Fruit fly (Drosophila melanogaster) whole organism, adult: Measurements from ENCODE around the gene Atf3.

ENCODE experiments used
- CG11617 ChIP-seq: fragments of 200-800 bp; sonication (Bioruptor generic); optimal IDR thresholded peaks from 2 replicates; lab custom pipeline; 2017; ENCODE audit warnings: mild to moderate bottlenecking, missing biosample characterization, missing genetic modification reagents, missing genetic modification characterization
- CG12768 ChIP-seq: fragments of 200-800 bp; sonication (Bioruptor generic); optimal IDR thresholded peaks from 2 replicates; lab custom pipeline; 2017; ENCODE audit warnings: missing biosample characterization, missing genetic modification characterization, mild to moderate bottlenecking, moderate library complexity, missing genetic modification reagents
- CG1620 ChIP-seq: fragments of 200-800 bp; sonication (Bioruptor generic); optimal IDR thresholded peaks from 2 replicates; lab custom pipeline; 2016; ENCODE audit warnings: missing biosample characterization, missing genetic modification characterization
- Mnt ChIP-seq: fragments of 200-800 bp; sonication (Bioruptor generic); optimal IDR thresholded peaks from 2 replicates; lab custom pipeline; 2016; ENCODE audit warnings: missing biosample characterization, mild to moderate bottlenecking, missing genetic modification characterization
- cic ChIP-seq: fragments of 200-800 bp; sonication (Bioruptor generic); optimal IDR thresholded peaks from 2 replicates; lab custom pipeline; 2017; ENCODE audit warnings: missing biosample characterization, mild to moderate bottlenecking, missing genetic modification characterization, moderate library complexity
- kay ChIP-seq: fragments of 200-800 bp; sonication (Bioruptor generic); peaks from one replicate; lab custom pipeline; 2016; ENCODE audit warnings: missing biosample characterization, missing genetic modification characterization, borderline replicate concordance
- pad ChIP-seq: fragments of 200-800 bp; sonication (Bioruptor generic); optimal IDR thresholded peaks from 3 replicates; lab custom pipeline; 2017; ENCODE audit warnings: missing biosample characterization, missing genetic modification characterization, mild to moderate bottlenecking, moderate library complexity, missing genetic modification reagents
- tj ChIP-seq: fragments of 200-800 bp; sonication (Bioruptor generic); optimal IDR thresholded peaks from 3 replicates; lab custom pipeline; 2017; ENCODE audit warnings: missing biosample characterization, mild to moderate bottlenecking, missing genetic modification characterization, moderate library complexity
- toe ChIP-seq: fragments of 200-800 bp; sonication (Bioruptor generic); optimal IDR thresholded peaks from 2 replicates; lab custom pipeline; 2016; ENCODE audit warnings: missing biosample characterization, missing genetic modification characterization

- TF ChIP-seq CG11617 (GFP tag; lab: Kevin White, UChicago) = no peak
- TF ChIP-seq CG12768 (GFP tag; lab: Kevin White, UChicago) = no peak
- no peak for TF ChIP-seq CG1620 (GFP tag; lab: Kevin White, UChicago)
- TF ChIP-seq cic (GFP tag; lab: Kevin White, UChicago) = no peak
- TF ChIP-seq kay (GFP tag; lab: Kevin White, UChicago) = no peak
- TF ChIP-seq pad (GFP tag; lab: Kevin White, UChicago) = no peak
- no peak for TF ChIP-seq tj (GFP tag; lab: Kevin White, UChicago)
- no peak for TF ChIP-seq toe (GFP tag; lab: Kevin White, UChicago)
- TF ChIP-seq Mnt (GFP tag; lab: Kevin White, UChicago) = no peak
Measured at dm6 chrX:1256131-1256530, 19.0 kb downstream of the Atf3 start.
